Fruit fly (Drosophila melanogaster): ENCODE measurements around the gene Rchy1.
A peak's percentile ranks its signal among the peaks of the same experiment; 100 is the strongest.

The Rchy1 gene

DNA sequence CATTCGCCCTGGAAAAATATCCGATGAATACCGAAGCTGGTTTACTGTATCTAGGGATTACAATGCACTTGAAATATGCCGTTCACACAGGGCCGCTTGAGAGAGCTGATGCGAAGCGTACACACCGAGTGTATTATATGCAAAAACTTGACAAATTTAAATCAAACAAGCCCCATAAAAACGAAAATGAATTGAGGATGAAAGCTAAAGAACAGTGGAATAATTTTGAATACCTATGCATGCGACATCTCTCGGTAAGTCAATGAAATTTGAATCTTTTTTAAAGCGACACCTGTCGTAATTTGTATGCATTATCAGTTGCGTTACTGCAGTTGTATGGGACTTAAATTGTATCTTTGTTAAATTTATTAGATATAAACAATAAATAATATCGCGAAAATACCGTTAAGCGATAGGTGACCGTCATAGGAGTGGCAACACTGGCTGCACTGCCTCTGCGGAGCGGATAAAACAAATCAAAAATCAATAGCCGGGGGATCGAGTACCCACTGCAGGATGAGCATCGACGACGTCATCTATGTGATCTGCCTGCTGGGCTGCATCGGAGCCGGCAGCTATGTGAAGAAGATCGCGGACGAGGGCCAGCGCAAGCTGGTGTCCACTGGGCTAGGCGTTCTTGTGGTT, 9.4 kb downstream of the Rchy1 start, which contains the start of gene frj (continued):
- TF ChIP-seq CG11294 (GFP tag; IDR thresholded peaks at IDR 0.05) (no peak; the same call in 1 of the 2 replicates), CG10631 (GFP tag; optimal IDR thresholded peaks at IDR 0.05) (no peak), lz (GFP tag; optimal IDR thresholded peaks at IDR 0.05) (peak; percentile 57), Sox15 (GFP tag; optimal IDR thresholded peaks at IDR 0.05) (peak; percentile 64), fd85E (GFP tag; optimal IDR thresholded peaks at IDR 0.05) (no peak), CG32006 (GFP tag; optimal IDR thresholded peaks at IDR 0.05) (peak; percentile 50), CG34406 (GFP tag; optimal IDR thresholded peaks at IDR 0.05) (peak; percentile 29), CG11762 (GFP tag; optimal IDR thresholded peaks at IDR 0.05; ENCODE audit: insufficient read depth) (peak; percentile 36), net (GFP tag; optimal IDR thresholded peaks at IDR 0.05) (peak; percentile 3), pdm3 (GFP tag; optimal IDR thresholded peaks at IDR 0.05) (peak; percentile 63), topi (GFP tag; optimal IDR thresholded peaks at IDR 0.05) (peak; percentile 37)

DNA sequence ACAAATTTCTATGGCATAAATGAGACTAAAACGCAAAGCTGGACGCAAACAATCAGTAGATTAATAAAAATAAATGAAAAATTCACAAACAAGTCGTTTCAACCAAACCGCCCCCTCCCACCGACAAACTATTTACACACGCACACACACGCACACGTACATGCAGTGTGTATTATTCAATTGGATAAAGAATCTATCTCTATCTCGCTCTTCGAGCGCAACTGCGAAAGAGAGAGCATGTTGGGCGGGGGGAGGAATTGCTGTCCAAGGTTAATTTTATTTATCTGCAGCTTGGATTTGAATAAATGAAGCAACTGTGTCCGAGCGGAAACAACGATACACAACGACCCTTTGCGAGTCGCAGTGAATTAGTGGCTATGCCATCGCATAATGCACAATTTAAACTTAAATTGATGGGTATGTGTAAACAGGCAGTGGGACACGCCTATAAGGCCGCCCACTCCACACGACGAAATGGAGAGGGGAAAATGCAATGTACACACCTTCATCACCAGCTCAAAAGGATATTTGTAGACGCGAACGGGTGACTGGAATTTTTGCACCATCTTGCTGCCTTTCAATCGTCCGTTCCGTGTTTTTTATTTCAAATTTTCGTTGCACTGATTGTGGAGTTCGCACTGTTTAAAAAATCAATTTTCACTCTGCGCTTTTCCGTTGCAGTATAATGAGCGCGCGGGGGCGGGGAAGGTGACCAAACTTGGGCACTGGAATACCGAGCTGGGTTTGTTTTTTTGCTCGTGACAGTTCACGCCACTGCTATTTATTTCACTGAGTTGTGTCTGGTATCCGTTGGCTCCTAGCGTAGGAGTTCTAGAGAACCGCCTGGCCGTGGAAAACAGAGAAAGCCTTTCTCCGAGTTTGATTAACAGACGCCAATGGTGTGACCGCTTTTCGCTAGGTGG, 10.2 kb downstream of the Rchy1 start, which contains the start of gene retm:
Gene retm (minus strand): TSS at position 898 of the 923 bp plus-strand sequence.
- TF ChIP-seq CG6792 (GFP tag; optimal IDR thresholded peaks at IDR 0.05) (no peak), CG16779 (tag; optimal IDR thresholded peaks at IDR 0.05) (no peak), CG3032 (tag; optimal IDR thresholded peaks at IDR 0.05) (peak; percentile 8), fd59A (GFP tag; optimal IDR thresholded peaks at IDR 0.05) (no peak), CG1621 (tag; optimal IDR thresholded peaks at IDR 0.05) (no peak), dac (GFP tag; optimal IDR thresholded peaks at IDR 0.05) (no peak), fkh (GFP tag; optimal IDR thresholded peaks at IDR 0.05) (peak; percentile 92), pdm3 (GFP tag; optimal IDR thresholded peaks at IDR 0.05) (no peak), CG6808 (GFP tag; optimal IDR thresholded peaks at IDR 0.05) (no peak), lz (GFP tag; optimal IDR thresholded peaks at IDR 0.05) (no peak), Smox (GFP tag; optimal IDR thresholded peaks at IDR 0.05) (no peak), CG31627 (GFP tag; optimal IDR thresholded peaks at IDR 0.05) (no peak), net (GFP tag; optimal IDR thresholded peaks at IDR 0.05) (no peak), Hr4 (GFP tag; optimal IDR thresholded peaks at IDR 0.05) (no peak), cyc (GFP tag; optimal IDR thresholded peaks at IDR 0.05) (no peak), CG8119 (GFP tag; IDR thresholded peaks at IDR 0.05) (peak; percentile 20; the same call in 1 of the 3 replicates), CG6854 (GFP tag; optimal IDR thresholded peaks at IDR 0.05) (peak; percentile 52), CG32006 (GFP tag; optimal IDR thresholded peaks at IDR 0.05) (no peak), Sox14 (GFP tag; optimal IDR thresholded peaks at IDR 0.05) (no peak), topi (GFP tag; optimal IDR thresholded peaks at IDR 0.05) (no peak), CG11762 (GFP tag; optimal IDR thresholded peaks at IDR 0.05; ENCODE audit: insufficient read depth) (no peak), Hr39 (GFP tag; optimal IDR thresholded peaks at IDR 0.05) (no peak), Met (GFP tag; optimal IDR thresholded peaks at IDR 0.05) (no peak), Lpt (GFP tag; optimal IDR thresholded peaks at IDR 0.05) (no peak), CG10669 (GFP tag; optimal IDR thresholded peaks at IDR 0.05) (no peak), eg (GFP tag; IDR thresholded peaks at IDR 0.05) (no peak), Ets21C (GFP tag; optimal IDR thresholded peaks at IDR 0.05) (no peak), CG11294 (GFP tag; IDR thresholded peaks at IDR 0.05) (no peak), CG8632 (GFP tag; optimal IDR thresholded peaks at IDR 0.05) (no peak), dsx (GFP tag; optimal IDR thresholded peaks at IDR 0.05; ENCODE audit: poor library complexity, severe bottlenecking) (no peak), spab (GFP tag; optimal IDR thresholded peaks at IDR 0.05) (no peak), CG9139 (GFP tag; optimal IDR thresholded peaks at IDR 0.05) (no peak), svp (GFP tag) (peak; percentile 70), ss (GFP tag; optimal IDR thresholded peaks at IDR 0.05) (peak in 1 of 2 experiments; percentile 30), Eip75B (GFP tag; optimal IDR thresholded peaks at IDR 0.05) (no peak), CG11902 (GFP tag; optimal IDR thresholded peaks at IDR 0.05) (no peak), CG3919 (GFP tag; optimal IDR thresholded peaks at IDR 0.05) (no peak), fd85E (GFP tag; optimal IDR thresholded peaks at IDR 0.05) (no peak), CG6163 (GFP tag; IDR thresholded peaks at IDR 0.05) (peak; percentile 11; the same call in 1 of the 3 replicates), Sox15 (GFP tag; optimal IDR thresholded peaks at IDR 0.05) (no peak), CG10631 (GFP tag; optimal IDR thresholded peaks at IDR 0.05) (no peak), Blimp-1 (GFP tag; optimal IDR thresholded peaks at IDR 0.05) (no peak), salr (GFP tag; optimal IDR thresholded peaks at IDR 0.05) (peak in 1 of 2 experiments; percentile 8), CG8319 (GFP tag; optimal IDR thresholded peaks at IDR 0.05) (peak; percentile 12)

Data from whole organism, prepupa.